Worm (Caenorhabditis elegans) whole organism, mixed stage, embryonic: Measurements from ENCODE around the gene T02G5.15.

Experiments used
- blmp-1 ChIP-seq: fragments of 150-350 bp; optimal IDR thresholded peaks from 2 replicates; lab custom pipeline; 2014; ENCODE audit warnings: missing biosample characterization, missing genetic modification characterization
- elt-3 ChIP-seq: fragments of 150-350 bp; optimal IDR thresholded peaks from 2 replicates; lab custom pipeline; 2014; ENCODE audit warnings: missing biosample characterization, missing genetic modification characterization
- hlh-1 ChIP-seq: fragments of 150-350 bp; optimal IDR thresholded peaks from 2 replicates; lab custom pipeline; 2014; ENCODE audit warnings: missing biosample characterization, missing genetic modification reagents, missing genetic modification characterization
- lin-13 ChIP-seq: fragments of 150-350 bp; optimal IDR thresholded peaks from 2 replicates; lab custom pipeline; 2014; ENCODE audit warnings: missing biosample characterization, missing genetic modification characterization
- mep-1 ChIP-seq: fragments of 150-350 bp; optimal IDR thresholded peaks from 2 replicates; lab custom pipeline; 2017; ENCODE audit warnings: missing biosample characterization, missing genetic modification reagents, missing genetic modification characterization, inconsistent platforms
- nhr-237 ChIP-seq: fragments of 150-350 bp; optimal IDR thresholded peaks from 2 replicates; lab custom pipeline; 2014; ENCODE audit warnings: missing biosample characterization, missing genetic modification characterization
- nhr-76 ChIP-seq: sonication (generic microtip); optimal IDR thresholded peaks from 2 replicates; lab custom pipeline; 2017; ENCODE audit warnings: missing biosample characterization, missing genetic modification characterization
- pha-4 ChIP-seq: fragments of 150-350 bp; optimal IDR thresholded peaks from 2 replicates; lab custom pipeline; 2018; ENCODE audit warnings: missing biosample characterization, missing genetic modification reagents, missing genetic modification characterization
- snpc-4 ChIP-seq: fragments of 150-350 bp; optimal IDR thresholded peaks from 2 replicates; lab custom pipeline; 2014; ENCODE audit warnings: missing biosample characterization, missing genetic modification characterization
- sptf-1 ChIP-seq: sonication (generic microtip); optimal IDR thresholded peaks from 2 replicates; lab custom pipeline; 2017; ENCODE audit warnings: mild to moderate bottlenecking, missing genetic modification characterization, moderate library complexity, missing compliant biosample characterization
- unc-120 ChIP-seq: sonication (generic microtip); optimal IDR thresholded peaks from 2 replicates; lab custom pipeline; 2017; ENCODE audit warnings: missing genetic modification characterization, missing compliant biosample characterization; ENCODE audit not compliant: poor library complexity, severe bottlenecking
- unc-39 ChIP-seq: fragments of 150-350 bp; optimal IDR thresholded peaks from 2 replicates; lab custom pipeline; 2014; ENCODE audit warnings: missing biosample characterization, missing genetic modification characterization

DNA sequence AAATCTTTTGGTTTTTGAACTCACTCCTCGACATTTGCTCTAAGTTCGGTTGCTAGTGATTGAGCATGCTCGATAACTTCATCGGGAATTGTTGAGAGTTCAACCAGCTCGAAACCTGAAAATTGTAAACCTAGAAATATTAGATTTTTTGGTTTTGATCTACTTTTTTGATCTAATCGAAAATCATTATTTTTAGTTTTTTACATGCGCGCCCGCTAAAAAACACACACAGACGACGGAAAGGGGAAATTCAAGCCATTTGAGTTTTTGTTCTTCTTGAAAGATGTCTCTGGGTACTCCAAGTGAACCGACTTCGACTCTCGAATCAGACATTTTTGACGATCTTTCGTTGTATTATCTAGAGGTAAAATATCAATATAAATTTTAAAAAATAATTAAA, 18.7 kb upstream of the T02G5.15 start, which contains the start of gene nos-2:
- TF ChIP-seq mep-1 (tag; lab: Kevin White, UChicago) (no peak), hlh-1 (no peak), elt-3 (tag; lab: Kevin White, UChicago) (no peak), sptf-1 (tag; lab: Kevin White, UChicago) (no peak), nhr-237 (tag; lab: Kevin White, UChicago) (no peak), pha-4 (no peak), unc-120 (tag; lab: Kevin White, UChicago) (no peak), unc-39 (tag; lab: Kevin White, UChicago) (no peak), lin-13 (tag; lab: Kevin White, UChicago) (no peak), blmp-1 (tag; lab: Kevin White, UChicago) (no peak), snpc-4 (no peak), nhr-76 (tag; lab: Kevin White, UChicago) (no peak)
